Worm (Caenorhabditis elegans) whole organism, L3 larva: Measurements from ENCODE around the gene C29F9.9.

Experiments used
- R02D3.7 ChIP-seq: fragments of 150-350 bp; optimal IDR thresholded peaks from 2 replicates; lab custom pipeline; 2014; ENCODE audit warnings: missing biosample characterization, missing genetic modification characterization
- ceh-28 ChIP-seq: fragments of 150-350 bp; optimal IDR thresholded peaks from 2 replicates; lab custom pipeline; 2014; ENCODE audit warnings: missing biosample characterization, missing genetic modification reagents, missing genetic modification characterization
- ceh-9 ChIP-seq: sonication (generic microtip); optimal IDR thresholded peaks from 2 replicates; lab custom pipeline; 2018; ENCODE audit warnings: missing biosample characterization, missing genetic modification characterization
- egl-27 ChIP-seq: sonication (generic microtip); optimal IDR thresholded peaks from 4 replicates; lab custom pipeline; 2017; ENCODE audit warnings: missing biosample characterization, missing genetic modification reagents, missing genetic modification characterization
- egl-5 ChIP-seq: fragments of 150-350 bp; optimal IDR thresholded peaks from 2 replicates; lab custom pipeline; 2017; ENCODE audit warnings: missing biosample characterization, missing genetic modification reagents, missing genetic modification characterization, inconsistent platforms
- elt-1 ChIP-seq: fragments of 150-350 bp; optimal IDR thresholded peaks from 2 replicates; lab custom pipeline; 2014; ENCODE audit warnings: missing biosample characterization, missing genetic modification characterization
- elt-2 ChIP-seq: sonication (generic microtip); optimal IDR thresholded peaks from 2 replicates; lab custom pipeline; 2016; ENCODE audit warnings: missing genetic modification reagents, mild to moderate bottlenecking, missing genetic modification characterization, missing compliant biosample characterization
- fkh-10 ChIP-seq: sonication (generic microtip); optimal IDR thresholded peaks from 2 replicates; lab custom pipeline; 2017; ENCODE audit warnings: missing biosample characterization, missing genetic modification reagents, missing genetic modification characterization
- mml-1 ChIP-seq: fragments of 150-350 bp; sonication (generic microtip); optimal IDR thresholded peaks from 3 replicates; lab custom pipeline; 2014; ENCODE audit warnings: missing biosample characterization, missing genetic modification characterization
- nfya-1 ChIP-seq: sonication (generic microtip); optimal IDR thresholded peaks from 2 replicates; lab custom pipeline; 2017; ENCODE audit warnings: missing genetic modification characterization, mild to moderate bottlenecking, missing compliant biosample characterization, antibody characterized with exemption, moderate library complexity; ENCODE audit not compliant: insufficient read depth
- nhr-11 ChIP-seq: fragments of 150-350 bp; optimal IDR thresholded peaks from 2 replicates; lab custom pipeline; 2014; ENCODE audit warnings: missing biosample characterization, missing genetic modification characterization
- nhr-43 ChIP-seq: sonication (generic microtip); optimal IDR thresholded peaks from 2 replicates; lab custom pipeline; 2016; ENCODE audit warnings: mild to moderate bottlenecking, missing genetic modification characterization, missing compliant biosample characterization; ENCODE audit not compliant: poor library complexity, severe bottlenecking
- nhr-67 ChIP-seq: fragments of 150-350 bp; optimal IDR thresholded peaks from 2 replicates; lab custom pipeline; 2014; ENCODE audit warnings: missing biosample characterization, missing genetic modification characterization
- nhr-76 ChIP-seq: fragments of 150-350 bp; sonication (generic microtip); optimal IDR thresholded peaks from 5 replicates; lab custom pipeline; 2014; ENCODE audit warnings: missing biosample characterization, missing genetic modification characterization
- pqm-1 ChIP-seq: fragments of 150-350 bp; optimal IDR thresholded peaks from 2 replicates; lab custom pipeline; 2017; ENCODE audit warnings: missing biosample characterization, missing genetic modification characterization, inconsistent platforms
- unc-62 ChIP-seq: fragments of 150-350 bp; sonication (generic microtip); optimal IDR thresholded peaks from 4 replicates; lab custom pipeline; 2014; ENCODE audit warnings: missing biosample characterization, missing genetic modification reagents, missing genetic modification characterization
- zag-1 ChIP-seq: fragments of 150-350 bp; optimal IDR thresholded peaks from 2 replicates; lab custom pipeline; 2014; ENCODE audit warnings: missing biosample characterization, missing genetic modification characterization
- ztf-11 ChIP-seq: fragments of 150-350 bp; optimal IDR thresholded peaks from 2 replicates; lab custom pipeline; 2014; ENCODE audit warnings: missing biosample characterization, missing genetic modification characterization

Gene C29F9.9

DNA sequence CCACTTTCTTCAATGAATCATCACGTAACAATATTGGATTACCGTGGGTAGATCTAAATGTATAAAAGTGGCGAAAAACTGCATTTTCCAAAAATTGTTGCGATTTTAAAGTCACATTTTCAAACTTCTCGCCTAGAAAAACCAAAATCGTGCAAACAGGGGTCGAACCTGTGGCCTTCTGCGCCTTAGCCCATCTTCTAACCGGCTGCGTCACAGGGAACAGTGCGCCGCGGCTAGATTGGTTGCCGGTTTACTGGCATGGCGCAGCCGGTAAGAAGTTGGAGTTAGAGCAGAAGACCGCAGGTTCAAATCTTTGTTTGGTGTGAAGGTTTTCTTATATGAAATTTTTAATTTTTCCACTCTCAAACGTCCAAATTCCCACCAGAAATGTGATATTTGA is 49.7 kb downstream of the C29F9.9 start:
- no peak for TF ChIP-seq elt-2
- TF ChIP-seq elt-1 (tag; lab: Kevin White, UChicago), result no peak
- no peak for TF ChIP-seq ceh-9 (tag; lab: Kevin White, UChicago)
- TF ChIP-seq zag-1 (tag; lab: Kevin White, UChicago), result no peak
- no peak for TF ChIP-seq nhr-76
- TF ChIP-seq egl-27 (tag; lab: Kevin White, UChicago), result no peak
- TF ChIP-seq ztf-11 (tag; lab: Kevin White, UChicago), result no peak
- TF ChIP-seq fkh-10, result no peak
- no peak for TF ChIP-seq nhr-67 (tag; lab: Kevin White, UChicago)
- no peak for TF ChIP-seq nhr-43 (tag; lab: Kevin White, UChicago)
- TF ChIP-seq nfya-1 (tag; lab: Kevin White, UChicago), result no peak
- TF ChIP-seq ceh-28 (tag; lab: Kevin White, UChicago), result no peak
- no peak for TF ChIP-seq unc-62 (GFP tag; lab: Kevin White, UChicago)
- no peak for TF ChIP-seq pqm-1 (tag; lab: Kevin White, UChicago)
- no peak for TF ChIP-seq egl-5 (tag; lab: Kevin White, UChicago)
- TF ChIP-seq R02D3.7 (tag; lab: Kevin White, UChicago), result no peak
- no peak for TF ChIP-seq mml-1 (tag; lab: Kevin White, UChicago)
- no peak for TF ChIP-seq nhr-11 (tag; lab: Kevin White, UChicago)
